Worm (Caenorhabditis elegans) whole organism, early embryonic: ENCODE data around the gene F59B10.3.

Experiments used
- ama-1 ChIP-seq: fragments of 150-350 bp; optimal IDR thresholded peaks from 2 replicates; lab custom pipeline; 2014
- ets-7 ChIP-seq: sonication (generic microtip); optimal IDR thresholded peaks from 2 replicates; lab custom pipeline; 2016; ENCODE audit warnings: missing genotype, missing genetic modification characterization, missing compliant biosample characterization
- hmbx-1 ChIP-seq: sonication (generic microtip); optimal IDR thresholded peaks from 2 replicates; lab custom pipeline; 2016; ENCODE audit warnings: mild to moderate bottlenecking, missing genetic modification characterization, missing compliant biosample characterization
- hmg-4 ChIP-seq: fragments of 200-800 bp; sonication (Bioruptor generic); optimal IDR thresholded peaks from 2 replicates; lab custom pipeline; 2018; ENCODE audit warnings: mild to moderate bottlenecking, missing genetic modification characterization, missing compliant biosample characterization
- scrt-1 ChIP-seq: fragments of 200-800 bp; sonication (Bioruptor generic); IDR thresholded peaks from 2 replicates; pipeline ENCODE4 v1.3.6; 2022; ENCODE audit warnings: missing genetic modification characterization, missing compliant biosample characterization

DNA sequence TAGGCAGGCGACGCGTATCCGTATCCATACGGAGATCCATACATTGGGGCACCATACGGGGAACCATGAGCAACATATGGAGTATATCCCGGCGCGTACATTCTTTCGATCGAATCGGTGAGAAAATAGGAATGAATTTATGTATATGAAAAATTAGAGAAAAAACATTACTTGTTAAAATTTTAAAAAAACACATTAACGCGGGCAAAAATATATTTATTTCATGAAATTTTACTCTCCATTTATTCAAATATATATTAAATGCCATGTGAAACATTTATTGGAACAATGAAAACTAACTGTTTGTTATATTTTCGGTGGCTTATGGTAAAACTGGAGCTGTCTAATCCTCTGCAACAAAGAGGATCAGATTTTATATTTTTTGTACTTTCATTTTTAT, 38.6 kb upstream of the F59B10.3 start, which contains the start of gene ZK666.2:
- TF ChIP-seq ama-1 (lab: Kevin White, UChicago) (no peak), scrt-1 (GFP tag; lab: Robert Waterston, UW) (no peak), hmbx-1 (no peak), ets-7 (tag; lab: Kevin White, UChicago) (no peak), hmg-4 (GFP tag; lab: Kevin White, UChicago) (no peak)
